Worm (Caenorhabditis elegans) whole organism, L3 larva: ENCODE results near the gene srh-25.

ENCODE experiments used
- ama-1 ChIP-seq: fragments of 150-350 bp; optimal IDR thresholded peaks from 2 replicates; lab custom pipeline; 2018
- ceh-82 ChIP-seq: fragments of 150-350 bp; optimal IDR thresholded peaks from 2 replicates; lab custom pipeline; 2014; ENCODE audit warnings: missing biosample characterization, missing genetic modification characterization
- daf-12 ChIP-seq: fragments of 150-350 bp; optimal IDR thresholded peaks from 2 replicates; lab custom pipeline; 2014; ENCODE audit warnings: missing biosample characterization, missing genetic modification reagents, missing genetic modification characterization
- egl-5 ChIP-seq: fragments of 150-350 bp; optimal IDR thresholded peaks from 2 replicates; lab custom pipeline; 2017; ENCODE audit warnings: missing biosample characterization, missing genetic modification reagents, missing genetic modification characterization, inconsistent platforms
- fkh-2 ChIP-seq: fragments of 150-350 bp; optimal IDR thresholded peaks from 2 replicates; lab custom pipeline; 2014; ENCODE audit warnings: missing biosample characterization, missing genetic modification reagents, missing genetic modification characterization
- lin-15B ChIP-seq: fragments of 150-350 bp; optimal IDR thresholded peaks from 2 replicates; lab custom pipeline; 2014; ENCODE audit warnings: missing biosample characterization, missing genetic modification characterization
- nhr-23 ChIP-seq: fragments of 150-350 bp; optimal IDR thresholded peaks from 2 replicates; lab custom pipeline; 2014; ENCODE audit warnings: missing biosample characterization, missing genetic modification reagents, missing genetic modification characterization
- skn-1 ChIP-seq: fragments of 150-350 bp; optimal IDR thresholded peaks from 2 replicates; lab custom pipeline; 2014; ENCODE audit warnings: missing biosample characterization, missing genetic modification characterization
- snpc-4 ChIP-seq: fragments of 150-350 bp; optimal IDR thresholded peaks from 2 replicates; lab custom pipeline; 2014; ENCODE audit warnings: missing biosample characterization, missing genetic modification characterization

DNA sequence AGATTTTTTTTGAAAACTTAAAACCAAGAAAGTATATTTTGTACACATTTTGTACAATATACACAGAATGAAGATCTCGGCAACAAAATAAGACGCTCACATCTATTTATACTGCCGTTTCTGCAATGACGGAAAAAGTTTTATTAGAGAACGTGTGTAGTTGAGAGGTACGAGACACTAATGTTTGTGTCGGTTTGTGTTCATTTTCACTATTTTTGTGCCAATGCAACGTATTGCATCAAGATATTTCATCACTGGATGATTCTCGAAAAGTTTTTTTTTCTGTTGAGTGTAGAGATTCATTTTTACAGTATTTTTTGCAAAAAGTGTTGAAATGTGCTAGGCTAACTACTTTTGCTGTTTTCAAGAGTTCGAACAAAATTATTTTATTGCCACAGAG, 24.6 kb downstream of the srh-25 start:
- TF ChIP-seq nhr-23: no peak
- TF ChIP-seq ceh-82 (tag; lab: Kevin White, UChicago): no peak
- TF ChIP-seq egl-5 (tag; lab: Kevin White, UChicago): no peak
- no peak for TF ChIP-seq skn-1 (tag; lab: Kevin White, UChicago)
- no peak for TF ChIP-seq daf-12 (tag; lab: Kevin White, UChicago)
- TF ChIP-seq fkh-2 (tag; lab: Kevin White, UChicago): no peak
- TF ChIP-seq lin-15B (tag; lab: Kevin White, UChicago): no peak
- TF ChIP-seq snpc-4 (tag; lab: Kevin White, UChicago): no peak
- TF ChIP-seq ama-1 (lab: Kevin White, UChicago): no peak
